Worm (Caenorhabditis elegans) whole organism, young adult: ENCODE measurements around the gene F13A7.11.

Experiments used
- B0019.2 ChIP-seq: fragments of 200-800 bp; sonication (Bioruptor generic); conservative IDR thresholded peaks from 2 replicates; pipeline ENCODE4 v1.3.6; 2022; ENCODE audit warnings: missing genetic modification reagents, missing genetic modification characterization, missing compliant biosample characterization
- C06A6.2 ChIP-seq: fragments of 200-800 bp; sonication (Bioruptor generic); conservative IDR thresholded peaks from 2 replicates; pipeline ENCODE4 v1.3.6; 2022; ENCODE audit warnings: missing genetic modification characterization, missing compliant biosample characterization
- C17E4.6 ChIP-seq: fragments of 200-800 bp; sonication (Bioruptor generic); IDR thresholded peaks from 2 replicates; pipeline ENCODE4 v1.3.6; 2022; ENCODE audit warnings: missing genetic modification reagents, missing genetic modification characterization, missing compliant biosample characterization
- D2030.7 ChIP-seq: fragments of 200-800 bp; sonication (Bioruptor generic); IDR thresholded peaks from 2 replicates; pipeline ENCODE4 v1.3.6; 2022; ENCODE audit warnings: missing genetic modification reagents, missing genetic modification characterization, missing compliant biosample characterization
- F10E7.11 ChIP-seq: sonication (generic microtip); optimal IDR thresholded peaks from 2 replicates; lab custom pipeline; 2017; ENCODE audit warnings: mild to moderate bottlenecking, missing genetic modification characterization, moderate library complexity, missing compliant biosample characterization
- F37B4.10 ChIP-seq: fragments of 200-800 bp; sonication (Bioruptor generic); IDR thresholded peaks from 2 replicates; pipeline ENCODE4 v1.3.6; 2022; ENCODE audit warnings: missing genetic modification characterization, missing compliant biosample characterization
- F39B2.1 ChIP-seq: fragments of 200-800 bp; sonication (Bioruptor generic); IDR thresholded peaks from 2 replicates; pipeline ENCODE4 v1.3.6; 2022; ENCODE audit warnings: missing genetic modification reagents, missing genetic modification characterization, missing compliant biosample characterization
- F49E8.2 ChIP-seq: sonication (generic microtip); optimal IDR thresholded peaks from 3 replicates; lab custom pipeline; 2017; ENCODE audit warnings: missing genetic modification characterization, mild to moderate bottlenecking, missing compliant biosample characterization, antibody characterized with exemption, moderate library complexity; ENCODE audit not compliant: insufficient read depth
- T07F8.4 ChIP-seq: sonication (generic microtip); optimal IDR thresholded peaks from 2 replicates; lab custom pipeline; 2016; ENCODE audit warnings: mild to moderate bottlenecking, missing genetic modification characterization, moderate library complexity, missing compliant biosample characterization
- Y56A3A.18 ChIP-seq: fragments of 200-800 bp; sonication (Bioruptor generic); IDR thresholded peaks from 2 replicates; pipeline ENCODE4 v1.3.6; 2022; ENCODE audit warnings: missing genetic modification reagents, missing genetic modification characterization, missing compliant biosample characterization
- ZK185.1 ChIP-seq: sonication (generic microtip); optimal IDR thresholded peaks from 2 replicates; lab custom pipeline; 2016; ENCODE audit warnings: mild to moderate bottlenecking, missing genetic modification characterization, missing compliant biosample characterization; ENCODE audit not compliant: poor library complexity, severe bottlenecking
- akir-1 ChIP-seq: fragments of 200-800 bp; sonication (Bioruptor generic); optimal IDR thresholded peaks from 2 replicates; lab custom pipeline; 2018; ENCODE audit warnings: mild to moderate bottlenecking, missing genetic modification characterization, moderate library complexity, missing compliant biosample characterization
- athp-1 ChIP-seq: sonication (generic microtip); optimal IDR thresholded peaks from 2 replicates; lab custom pipeline; 2017; ENCODE audit warnings: mild to moderate bottlenecking, missing genetic modification characterization, missing compliant biosample characterization
- bed-2 ChIP-seq: fragments of 200-800 bp; sonication (Bioruptor generic); IDR thresholded peaks from 2 replicates; pipeline ENCODE4 v1.3.6; 2022; ENCODE audit warnings: missing genetic modification reagents, missing genetic modification characterization, missing compliant biosample characterization
- cebp-1 ChIP-seq, 2 experiments: fragments of 200-800 bp in 1 of 2; sonication (Bioruptor generic) in 1 of 2; sonication (generic microtip) in 1 of 2; IDR thresholded peaks in 1 of 2; optimal IDR thresholded peaks in 1 of 2; 2 replicates each; pipeline versions ENCODE4 v1.3.6 to Lab custom; 2017 to 2022; ENCODE audit warnings: missing compliant biosample characterization in 2 of 2, missing genetic modification characterization in 2 of 2, mild to moderate bottlenecking in 1 of 2, missing genetic modification reagents in 1 of 2, moderate library complexity in 1 of 2
- ceh-40 ChIP-seq: fragments of 200-800 bp; sonication (Bioruptor generic); IDR thresholded peaks from 2 replicates; pipeline ENCODE4 v1.3.6; 2022; ENCODE audit warnings: missing genetic modification characterization, missing compliant biosample characterization
- chd-7 ChIP-seq: sonication (generic microtip); optimal IDR thresholded peaks from 2 replicates; lab custom pipeline; 2016; ENCODE audit warnings: mild to moderate bottlenecking, missing genetic modification characterization, moderate library complexity, missing compliant biosample characterization
- dpff-1 ChIP-seq: sonication (generic microtip); optimal IDR thresholded peaks from 2 replicates; lab custom pipeline; 2017; ENCODE audit warnings: mild to moderate bottlenecking, missing genetic modification characterization, missing compliant biosample characterization
- efl-1 ChIP-seq: fragments of 150-350 bp; optimal IDR thresholded peaks from 2 replicates; lab custom pipeline; 2014; ENCODE audit warnings: missing biosample characterization, missing genetic modification reagents, missing genetic modification characterization
- egrh-3 ChIP-seq: fragments of 200-800 bp; sonication (Bioruptor generic); IDR thresholded peaks from 2 replicates; pipeline ENCODE4 v1.3.6; 2022; ENCODE audit warnings: missing genetic modification reagents, missing genetic modification characterization, missing compliant biosample characterization
- ekl-4 ChIP-seq: fragments of 200-800 bp; sonication (Bioruptor generic); IDR thresholded peaks from 2 replicates; pipeline ENCODE4 v1.3.6; 2022; ENCODE audit warnings: missing genetic modification reagents, missing genetic modification characterization, missing compliant biosample characterization
- gei-17 ChIP-seq: fragments of 200-800 bp; sonication (Bioruptor generic); optimal IDR thresholded peaks from 2 replicates; lab custom pipeline; 2018; ENCODE audit warnings: mild to moderate bottlenecking, missing genetic modification characterization, missing compliant biosample characterization
- him-1 ChIP-seq: sonication (generic microtip); optimal IDR thresholded peaks from 2 replicates; lab custom pipeline; 2016; ENCODE audit warnings: missing genotype, missing genetic modification reagents, missing genetic modification characterization, missing compliant biosample characterization
- hlh-26 ChIP-seq: fragments of 200-800 bp; sonication (Bioruptor generic); conservative IDR thresholded peaks from 2 replicates; pipeline ENCODE4 v1.3.6; 2022; ENCODE audit warnings: missing genetic modification reagents, missing genetic modification characterization, missing compliant biosample characterization
- hmg-1.2 ChIP-seq: fragments of 200-800 bp; sonication (Bioruptor generic); IDR thresholded peaks from 2 replicates; pipeline ENCODE4 v1.3.6; 2022; ENCODE audit warnings: missing genetic modification reagents, missing genetic modification characterization, missing compliant biosample characterization
- hmg-20 ChIP-seq: fragments of 200-800 bp; sonication (Bioruptor generic); IDR thresholded peaks from 2 replicates; pipeline ENCODE4 v1.3.6; 2022; ENCODE audit warnings: missing genetic modification reagents, missing genetic modification characterization, missing compliant biosample characterization
- hsf-1 ChIP-seq: fragments of 200-800 bp; sonication (Bioruptor generic); IDR thresholded peaks from 2 replicates; pipeline ENCODE4 v1.3.6; 2022; ENCODE audit warnings: missing genetic modification reagents, missing genetic modification characterization, missing compliant biosample characterization
- lin-26 ChIP-seq: fragments of 200-800 bp; sonication (Bioruptor generic); IDR thresholded peaks from 2 replicates; pipeline ENCODE4 v1.3.6; 2022; ENCODE audit warnings: missing genetic modification reagents, missing genetic modification characterization, missing compliant biosample characterization
- lsl-1 ChIP-seq: fragments of 200-800 bp; sonication (Bioruptor generic); optimal IDR thresholded peaks from 2 replicates; lab custom pipeline; 2018; ENCODE audit warnings: mild to moderate bottlenecking, missing genetic modification characterization, moderate library complexity, missing compliant biosample characterization
- madf-3 ChIP-seq: fragments of 200-800 bp; sonication (Bioruptor generic); IDR thresholded peaks from 2 replicates; pipeline ENCODE4 v1.3.6; 2022; ENCODE audit warnings: missing genetic modification reagents, missing genetic modification characterization, missing compliant biosample characterization
- mcd-1 ChIP-seq: fragments of 200-800 bp; sonication (Bioruptor generic); IDR thresholded peaks from 2 replicates; pipeline ENCODE4 v1.3.6; 2022; ENCODE audit warnings: missing genetic modification reagents, missing genetic modification characterization, missing compliant biosample characterization
- mes-4 ChIP-seq: sonication (generic microtip); optimal IDR thresholded peaks from 2 replicates; lab custom pipeline; 2016; ENCODE audit warnings: missing genotype, missing genetic modification characterization, missing compliant biosample characterization
- nfyb-1 ChIP-seq: fragments of 200-800 bp; sonication (Bioruptor generic); IDR thresholded peaks from 2 replicates; pipeline ENCODE4 v1.3.6; 2022; ENCODE audit warnings: missing genetic modification reagents, missing genetic modification characterization, missing compliant biosample characterization
- nhr-179 ChIP-seq: sonication (generic microtip); optimal IDR thresholded peaks from 2 replicates; lab custom pipeline; 2016; ENCODE audit warnings: mild to moderate bottlenecking, missing genetic modification characterization, missing compliant biosample characterization
- nhr-90 ChIP-seq: sonication (generic microtip); optimal IDR thresholded peaks from 2 replicates; lab custom pipeline; 2016; ENCODE audit warnings: missing genotype, mild to moderate bottlenecking, missing genetic modification characterization, missing compliant biosample characterization
- sdz-38 ChIP-seq: sonication (generic microtip); optimal IDR thresholded peaks from 2 replicates; lab custom pipeline; 2016; ENCODE audit warnings: missing genotype, missing genetic modification characterization, missing compliant biosample characterization
- snpc-4 ChIP-seq, 5 experiments: fragments of 150-350 bp in 1 of 5; sonication (generic microtip) in 4 of 5; optimal IDR thresholded peaks; 2 replicates each; lab custom pipeline; 2014 to 2018; ENCODE audit warnings: missing genetic modification characterization in 5 of 5, missing biosample characterization in 3 of 5, antibody characterized with exemption in 2 of 5, mild to moderate bottlenecking in 2 of 5, missing compliant biosample characterization in 2 of 5, missing genotype in 2 of 5, moderate library complexity in 2 of 5, missing genetic modification reagents in 1 of 5
- sptf-2 ChIP-seq: fragments of 200-800 bp; sonication (Bioruptor generic); optimal IDR thresholded peaks from 2 replicates; lab custom pipeline; 2018; ENCODE audit warnings: mild to moderate bottlenecking, missing genetic modification characterization, missing compliant biosample characterization
- tbp1 ChIP-seq: fragments of 200-800 bp; sonication (Bioruptor generic); optimal IDR thresholded peaks from 2 replicates; lab custom pipeline; 2018; ENCODE audit warnings: mild to moderate bottlenecking, missing genetic modification characterization, missing compliant biosample characterization
- tbx-9 ChIP-seq: sonication (generic microtip); optimal IDR thresholded peaks from 2 replicates; lab custom pipeline; 2016; ENCODE audit warnings: borderline replicate concordance, missing genetic modification characterization, inconsistent platforms, missing compliant biosample characterization
- tlf-1 ChIP-seq: fragments of 200-800 bp; sonication (Bioruptor generic); optimal IDR thresholded peaks from 2 replicates; lab custom pipeline; 2018; ENCODE audit warnings: mild to moderate bottlenecking, missing genetic modification characterization, missing compliant biosample characterization
- unc-62 ChIP-seq: fragments of 150-350 bp; optimal IDR thresholded peaks from 2 replicates; lab custom pipeline; 2014; ENCODE audit warnings: missing biosample characterization, missing genetic modification reagents, missing genetic modification characterization
- zim-3 ChIP-seq: sonication (generic microtip); optimal IDR thresholded peaks from 2 replicates; lab custom pipeline; 2017; ENCODE audit warnings: mild to moderate bottlenecking, missing genetic modification characterization, moderate library complexity, missing compliant biosample characterization
- ztf-18 ChIP-seq: sonication (generic microtip); optimal IDR thresholded peaks from 2 replicates; lab custom pipeline; 2016; ENCODE audit warnings: missing genotype, mild to moderate bottlenecking, missing genetic modification characterization, missing compliant biosample characterization
- ztf-25 ChIP-seq: fragments of 200-800 bp; sonication (Bioruptor generic); IDR thresholded peaks from 2 replicates; pipeline ENCODE4 v1.3.6; 2022; ENCODE audit warnings: missing genetic modification reagents, missing genetic modification characterization, missing compliant biosample characterization
- ztf-28 ChIP-seq: fragments of 200-800 bp; sonication (Bioruptor generic); IDR thresholded peaks from 2 replicates; pipeline ENCODE4 v1.3.6; 2022; ENCODE audit warnings: missing genetic modification reagents, missing genetic modification characterization, missing compliant biosample characterization
- ztf-3 ChIP-seq: fragments of 200-800 bp; sonication (Bioruptor generic); optimal IDR thresholded peaks from 2 replicates; lab custom pipeline; 2018; ENCODE audit warnings: mild to moderate bottlenecking, missing genetic modification characterization, missing compliant biosample characterization

The F13A7.11 gene

ce11 chrV:16407663-16408062 is 12.6 kb upstream of the F13A7.11 start, which contains the start of gene F26D2.3:
TSS of gene F26D2.3 (plus strand) at chrV:16407963.
- no peak for TF ChIP-seq ekl-4 (GFP tag; lab: Robert Waterston, UW)
- no peak for TF ChIP-seq nfyb-1 (GFP tag; lab: Robert Waterston, UW)
- no peak for TF ChIP-seq bed-2 (GFP tag; lab: Robert Waterston, UW)
- no peak for TF ChIP-seq hsf-1 (GFP tag; lab: Robert Waterston, UW)
- no peak for TF ChIP-seq lin-26
- no peak for TF ChIP-seq tbp1 (GFP tag; lab: Kevin White, UChicago)
- TF ChIP-seq ztf-18, result no peak
- TF ChIP-seq tlf-1, result no peak
- no peak for TF ChIP-seq akir-1 (GFP tag; lab: Kevin White, UChicago)
- TF ChIP-seq F49E8.2 (tag; lab: Kevin White, UChicago), result no peak
- no peak for TF ChIP-seq sptf-2 (GFP tag; lab: Kevin White, UChicago)
- TF ChIP-seq gei-17, result no peak
- no peak for TF ChIP-seq cebp-1 (GFP tag; IDR thresholded peaks at IDR 0.05; lab: Robert Waterston, UW)
- no peak for TF ChIP-seq cebp-1 (tag; optimal IDR thresholded peaks at IDR 0.05; lab: Kevin White, UChicago)
- TF ChIP-seq mes-4 (tag; lab: Kevin White, UChicago), result no peak
- no peak for TF ChIP-seq F10E7.11 (tag; lab: Kevin White, UChicago)
- TF ChIP-seq ztf-3 (GFP tag; lab: Kevin White, UChicago), result no peak
- no peak for TF ChIP-seq Y56A3A.18 (GFP tag; lab: Robert Waterston, UW)

ce11 chrV:16406357-16406756 is 11.3 kb upstream of the F13A7.11 start:
- TF ChIP-seq madf-3 (GFP tag; lab: Robert Waterston, UW) (no peak), C17E4.6 (no peak), hlh-26 (GFP tag; lab: Robert Waterston, UW) (no peak), nhr-90 (tag; lab: Kevin White, UChicago) (no peak), egrh-3 (GFP tag; lab: Robert Waterston, UW) (no peak), ztf-28 (GFP tag; lab: Robert Waterston, UW) (no peak), chd-7 (tag; lab: Kevin White, UChicago) (no peak), hmg-20 (no peak)
- TF ChIP-seq, all 124 proteins: peak for 0

- TF ChIP-seq nhr-179 (tag; lab: Kevin White, UChicago) (no peak), snpc-4 (GFP tag; optimal IDR thresholded peaks at IDR 0.05; lab: Kevin White, UChicago) (peak; percentile 3), snpc-4 (tag; optimal IDR thresholded peaks at IDR 0.05; lab: Kevin White, UChicago) (peak in 1 of 4 experiments; percentile 14), B0019.2 (GFP tag; lab: Robert Waterston, UW) (no peak), T07F8.4 (tag; lab: Kevin White, UChicago) (no peak), him-1 (tag; lab: Kevin White, UChicago) (peak; percentile 16), hlh-26 (GFP tag; lab: Robert Waterston, UW) (no peak), zim-3 (no peak), ZK185.1 (tag; lab: Kevin White, UChicago) (no peak), lsl-1 (peak; percentile 81), F39B2.1 (no peak), D2030.7 (GFP tag; lab: Robert Waterston, UW) (no peak), hmg-1.2 (GFP tag; lab: Robert Waterston, UW) (no peak), ztf-25 (no peak), ceh-40 (GFP tag; lab: Robert Waterston, UW) (no peak), dpff-1 (tag; lab: Kevin White, UChicago) (no peak), efl-1 (GFP tag; lab: Kevin White, UChicago) (no peak), F37B4.10 (GFP tag; lab: Robert Waterston, UW) (no peak), C06A6.2 (no peak), unc-62 (no peak), tbx-9 (no peak), sdz-38 (tag; lab: Kevin White, UChicago) (no peak), athp-1 (no peak), mcd-1 (GFP tag; lab: Robert Waterston, UW) (peak; percentile 46; the same call in 1 of the 2 replicates)
Measured at ce11 chrV:16405366-16405765, 10.3 kb upstream of the F13A7.11 start.
